Worm (Caenorhabditis elegans): Measurements from ENCODE around the gene B0507.5.
A peak's percentile ranks its signal among the peaks of the same experiment; 100 is the strongest.

B0507.5 gene

ce11 chrV:8796246-8796645 is 42.8 kb downstream of the B0507.5 start:
- TF ChIP-seq elt-3 (tag; optimal IDR thresholded peaks at IDR 0.05) (no peak), unc-120 (tag; optimal IDR thresholded peaks at IDR 0.05; ENCODE audit: poor library complexity, severe bottlenecking) (no peak), ham-2 (GFP tag; optimal IDR thresholded peaks at IDR 0.05) (peak; percentile 81)

ce11 chrV:8796889-8797288 is 43.4 kb downstream of the B0507.5 start:
- TF ChIP-seq drap-1 (GFP tag; optimal IDR thresholded peaks at IDR 0.05) (no peak), nhr-237 (tag; optimal IDR thresholded peaks at IDR 0.05) (no peak), nhr-2 (tag; optimal IDR thresholded peaks at IDR 0.05) (peak; percentile 99), ceh-43 (GFP tag; optimal IDR thresholded peaks at IDR 0.05) (peak; percentile 59), pha-4 (tag; optimal IDR thresholded peaks at IDR 0.05) (peak; percentile 46), elt-3 (tag; optimal IDR thresholded peaks at IDR 0.05) (no peak), mls-2 (tag; optimal IDR thresholded peaks at IDR 0.05) (peak; percentile 71), sptf-1 (tag; optimal IDR thresholded peaks at IDR 0.05) (peak; percentile 10)

ce11 chrV:8798470-8798869 is 45.0 kb downstream of the B0507.5 start:
- no peak for TF ChIP-seq blmp-1 (tag; optimal IDR thresholded peaks at IDR 0.05)
- TF ChIP-seq cnd-1 (tag; optimal IDR thresholded peaks at IDR 0.05), result no peak
- TF ChIP-seq drap-1 (GFP tag; optimal IDR thresholded peaks at IDR 0.05), result no peak
- TF ChIP-seq mep-1 (tag; optimal IDR thresholded peaks at IDR 0.05), result no peak
- no peak for TF ChIP-seq ces-1 (GFP tag; optimal IDR thresholded peaks at IDR 0.05)
- TF ChIP-seq ztf-11 (tag; optimal IDR thresholded peaks at IDR 0.05), result no peak
- TF ChIP-seq ham-2 (GFP tag; optimal IDR thresholded peaks at IDR 0.05), result no peak
- no peak for TF ChIP-seq unc-120 (tag; optimal IDR thresholded peaks at IDR 0.05; ENCODE audit: poor library complexity, severe bottlenecking)
- no peak for TF ChIP-seq nhr-12 (tag; optimal IDR thresholded peaks at IDR 0.05)
- no peak for TF ChIP-seq lin-13 (tag; optimal IDR thresholded peaks at IDR 0.05)
- no peak for TF ChIP-seq unc-62 (GFP tag; optimal IDR thresholded peaks at IDR 0.05)
- no peak for TF ChIP-seq zip-8 (tag; optimal IDR thresholded peaks at IDR 0.05)
- TF ChIP-seq nhr-28 (tag; optimal IDR thresholded peaks at IDR 0.05), result no peak
- TF ChIP-seq sptf-1 (tag; optimal IDR thresholded peaks at IDR 0.05), result no peak

- TF ChIP-seq ceh-39 (tag; optimal IDR thresholded peaks at IDR 0.05), result no peak
These were observed 45.9 kb downstream of the B0507.5 start for ce11 chrV:8799293-8799812.

- TF ChIP-seq flh-1 (GFP tag; optimal IDR thresholded peaks at IDR 0.05) (no peak), bed-3 (GFP tag; optimal IDR thresholded peaks at IDR 0.05) (no peak), cnd-1 (tag; optimal IDR thresholded peaks at IDR 0.05) (no peak), tbx-8 (GFP tag; optimal IDR thresholded peaks at IDR 0.05) (no peak), ceh-39 (tag; optimal IDR thresholded peaks at IDR 0.05) (no peak), drap-1 (GFP tag; optimal IDR thresholded peaks at IDR 0.05) (no peak), unc-62 (GFP tag; optimal IDR thresholded peaks at IDR 0.05) (no peak), elt-1 (tag; optimal IDR thresholded peaks at IDR 0.05; ENCODE audit: borderline replicate concordance, insufficient read depth) (no peak), mls-2 (tag; optimal IDR thresholded peaks at IDR 0.05) (no peak), elt-3 (tag; optimal IDR thresholded peaks at IDR 0.05) (no peak), ham-2 (GFP tag; optimal IDR thresholded peaks at IDR 0.05) (no peak), nhr-12 (tag; optimal IDR thresholded peaks at IDR 0.05) (no peak), mab-5 (tag; optimal IDR thresholded peaks at IDR 0.05) (no peak), ceh-83 (GFP tag; optimal IDR thresholded peaks at IDR 0.05) (no peak), nhr-76 (tag; optimal IDR thresholded peaks at IDR 0.05) (no peak), lsy-2 (tag; optimal IDR thresholded peaks at IDR 0.05) (no peak), ztf-11 (tag; optimal IDR thresholded peaks at IDR 0.05) (no peak)
These were observed 47.6 kb downstream of the B0507.5 start, which contains the start of gene magu-2 for ce11 chrV:8800978-8801559. Gene magu-2 (minus strand): TSS chrV:8801028.

- TF ChIP-seq mab-5 (tag; optimal IDR thresholded peaks at IDR 0.05) (no peak), hlh-1 (tag; optimal IDR thresholded peaks at IDR 0.05) (peak; percentile 30), unc-62 (GFP tag; optimal IDR thresholded peaks at IDR 0.05) (peak; percentile 27), unc-120 (tag; optimal IDR thresholded peaks at IDR 0.05; ENCODE audit: poor library complexity, severe bottlenecking) (peak; percentile 67), lin-13 (tag; optimal IDR thresholded peaks at IDR 0.05) (no peak)
These were observed 48.8 kb downstream of the B0507.5 start for ce11 chrV:8802252-8802651.
